Fruit fly (Drosophila melanogaster) ovary, adult (tissue): ENCODE measurements around the gene CG18170.

ENCODE experiments used
- CG17801 ChIP-seq: fragments of 200-800 bp; optimal IDR thresholded peaks from 2 replicates; lab custom pipeline; 2019; ENCODE audit warnings: missing biosample characterization, mild to moderate bottlenecking, missing genetic modification characterization, moderate library complexity; ENCODE audit not compliant: partially characterized antibody

CG18170 gene

dm6 chr3L:1602833-1603128 is at the start of gene CG18170, which contains the start of gene CG33791:
TSS of gene CG18170 (plus strand) at chr3L:1602954.
TSS of gene CG33791 (plus strand) at chr3L:1602954.
- TF ChIP-seq CG17801 = no peak

dm6 chr3L:1553193-1553592 is 49.6 kb upstream of the CG18170 start, which contains the start of gene Pcyt2:
TSS of gene Pcyt2 (plus strand) at chr3L:1553493.
- TF ChIP-seq CG17801 = no peak

- peak; percentile 85 for TF ChIP-seq CG17801
Observed at dm6 chr3L:1558178-1558788, 44.5 kb upstream of the CG18170 start, which contains the start of the genes Pex10 and CG12099. TSS of gene Pex10 (plus strand) at chr3L:1558228. TSS of gene CG12099 (minus strand) at chr3L:1558484.

- no peak for TF ChIP-seq CG17801
Observed at dm6 chr3L:1565092-1565491, 37.7 kb upstream of the CG18170 start, which contains the start of gene CG12003. TSS of gene CG12003 (plus strand) at chr3L:1565392.

- no peak for TF ChIP-seq CG17801
Observed at dm6 chr3L:1568225-1569161, 34.3 kb upstream of the CG18170 start, which contains the start of gene CG7879. TSS of gene CG7879 (minus strand) at chr3L:1568608.

- no peak for TF ChIP-seq CG17801
Observed at dm6 chr3L:1569162-1569965, 33.4 kb upstream of the CG18170 start, which contains the start of gene Tmep. TSS of gene Tmep (plus strand) at chr3L:1569181.

dm6 chr3L:1569966-1570276 is 32.8 kb upstream of the CG18170 start:
- no peak for TF ChIP-seq CG17801

dm6 chr3L:1571077-1571476 is 31.7 kb upstream of the CG18170 start:
- TF ChIP-seq CG17801 = no peak

dm6 chr3L:1573191-1573590 is 29.6 kb upstream of the CG18170 start:
- no peak for TF ChIP-seq CG17801

dm6 chr3L:1575731-1576376 is 26.9 kb upstream of the CG18170 start:
- TF ChIP-seq CG17801 = no peak

- TF ChIP-seq CG17801 = peak; percentile 33
Observed at dm6 chr3L:1576489-1577106, 26.2 kb upstream of the CG18170 start, which contains the start of gene CG13917. TSS of gene CG13917 (plus strand) at chr3L:1576699.

- TF ChIP-seq CG17801 = no peak
Observed at dm6 chr3L:1577338-1577737, 25.4 kb upstream of the CG18170 start.

- no peak for TF ChIP-seq CG17801
Observed at dm6 chr3L:1578391-1578948, 24.3 kb upstream of the CG18170 start.

dm6 chr3L:1579169-1579853 is 23.4 kb upstream of the CG18170 start:
- TF ChIP-seq CG17801 = no peak

- TF ChIP-seq CG17801 = no peak
Observed at dm6 chr3L:1580194-1580593, 22.6 kb upstream of the CG18170 start.
